Fruit fly (Drosophila melanogaster) whole organism, prepupa: Measurements from ENCODE around the gene CG34461.

Experiments used
- CG8119 ChIP-seq: fragments of 200-800 bp; sonication (Bioruptor generic); IDR thresholded peaks from 3 replicates; pipeline ENCODE4 v1.3.6; 2022; ENCODE audit warnings: missing biosample characterization, missing genetic modification characterization
- Ets21C ChIP-seq: fragments of 200-800 bp; sonication (Bioruptor generic); optimal IDR thresholded peaks from 3 replicates; lab custom pipeline; 2016; ENCODE audit warnings: missing biosample characterization, missing genetic modification characterization
- Hr38 ChIP-seq: sonication (Bioruptor generic); optimal IDR thresholded peaks from 2 replicates; lab custom pipeline; 2016; ENCODE audit warnings: missing biosample characterization, missing genetic modification characterization
- lz ChIP-seq: fragments of 200-800 bp; sonication (Bioruptor generic); optimal IDR thresholded peaks from 3 replicates; lab custom pipeline; 2016; ENCODE audit warnings: missing biosample characterization, missing genetic modification characterization

dm6 chr3L:8338921-8339320 is 13.3 kb downstream of the CG34461 start, which contains the start of gene Pex2:
- TF ChIP-seq Hr38 (GFP tag; lab: Kevin White, UChicago): no peak
- no peak for TF ChIP-seq lz (GFP tag; lab: Kevin White, UChicago)
- no peak for TF ChIP-seq Ets21C (GFP tag; lab: Kevin White, UChicago)
- TF ChIP-seq CG8119 (GFP tag; lab: Robert Waterston, UW): no peak
